Fruit fly (Drosophila melanogaster) whole organism, prepupa: ENCODE results near the gene CG16781.

Experiments used
- Hr39 ChIP-seq: fragments of 200-800 bp; sonication (Bioruptor generic); optimal IDR thresholded peaks from 2 replicates; lab custom pipeline; 2016; ENCODE audit warnings: missing biosample characterization, missing genetic modification characterization
- fkh ChIP-seq: fragments of 200-800 bp; sonication (Bioruptor generic); optimal IDR thresholded peaks from 3 replicates; lab custom pipeline; 2017; ENCODE audit warnings: missing biosample characterization, mild to moderate bottlenecking, missing genetic modification characterization, moderate library complexity

DNA sequence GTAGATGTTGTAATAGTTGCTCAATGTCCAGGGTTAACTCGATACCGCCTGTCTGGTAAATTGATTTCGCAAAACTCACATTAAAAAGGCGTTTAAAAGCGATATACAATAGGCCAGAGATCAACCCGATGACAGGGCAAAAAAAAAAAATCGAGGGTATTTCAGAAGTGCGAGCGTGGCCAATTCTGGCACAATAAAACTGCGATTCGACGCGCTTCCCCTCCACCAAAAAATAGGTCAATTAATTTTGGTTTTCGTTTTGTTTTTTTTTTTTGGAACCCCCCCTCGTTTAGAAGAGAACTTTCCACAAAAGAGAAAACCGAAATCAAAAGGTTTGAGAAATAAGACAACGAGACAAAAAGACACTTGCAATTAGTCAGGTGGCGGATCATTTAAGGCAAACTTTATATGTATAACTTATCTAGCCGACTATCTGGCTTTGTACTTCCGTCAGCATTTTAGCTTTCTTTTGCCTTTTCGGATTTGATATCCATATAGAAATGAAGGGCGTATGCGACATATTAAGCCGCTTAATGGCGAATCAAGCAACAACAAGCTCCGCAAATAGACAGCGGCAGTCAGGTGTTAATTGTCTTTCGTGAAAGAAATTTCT, 6.7 kb upstream of the CG16781 start:
- no peak for TF ChIP-seq fkh (GFP tag; lab: Kevin White, UChicago)
- TF ChIP-seq Hr39 (GFP tag; lab: Kevin White, UChicago), result no peak
